Worm (Caenorhabditis elegans) whole organism, L3 larva: ENCODE data around the gene ufd-2.

Experiments used
- R02D3.7 ChIP-seq: fragments of 150-350 bp; optimal IDR thresholded peaks from 2 replicates; lab custom pipeline; 2014; ENCODE audit warnings: missing biosample characterization, missing genetic modification characterization
- aly-2 ChIP-seq: fragments of 150-350 bp; optimal IDR thresholded peaks from 2 replicates; lab custom pipeline; 2014; ENCODE audit warnings: missing biosample characterization, missing genetic modification characterization
- ama-1 ChIP-seq: fragments of 150-350 bp; optimal IDR thresholded peaks from 2 replicates; lab custom pipeline; 2018
- ceh-28 ChIP-seq: fragments of 150-350 bp; optimal IDR thresholded peaks from 2 replicates; lab custom pipeline; 2014; ENCODE audit warnings: missing biosample characterization, missing genetic modification reagents, missing genetic modification characterization
- ceh-82 ChIP-seq: fragments of 150-350 bp; optimal IDR thresholded peaks from 2 replicates; lab custom pipeline; 2014; ENCODE audit warnings: missing biosample characterization, missing genetic modification characterization
- ceh-9 ChIP-seq: sonication (generic microtip); optimal IDR thresholded peaks from 2 replicates; lab custom pipeline; 2018; ENCODE audit warnings: missing biosample characterization, missing genetic modification characterization
- daf-12 ChIP-seq: fragments of 150-350 bp; optimal IDR thresholded peaks from 2 replicates; lab custom pipeline; 2014; ENCODE audit warnings: missing biosample characterization, missing genetic modification reagents, missing genetic modification characterization
- egl-5 ChIP-seq: fragments of 150-350 bp; optimal IDR thresholded peaks from 2 replicates; lab custom pipeline; 2017; ENCODE audit warnings: missing biosample characterization, missing genetic modification reagents, missing genetic modification characterization, inconsistent platforms
- elt-2 ChIP-seq: sonication (generic microtip); optimal IDR thresholded peaks from 2 replicates; lab custom pipeline; 2016; ENCODE audit warnings: missing genetic modification reagents, mild to moderate bottlenecking, missing genetic modification characterization, missing compliant biosample characterization
- elt-3 ChIP-seq, 3 experiments: fragments of 150-350 bp in 1 of 3; sonication (generic microtip) in 2 of 3; optimal IDR thresholded peaks; 2 replicates in 2 of 3; 4 replicates in 1 of 3; lab custom pipeline; 2014 to 2017; ENCODE audit warnings: missing biosample characterization in 3 of 3, missing genetic modification characterization in 3 of 3
- fkh-10 ChIP-seq: sonication (generic microtip); optimal IDR thresholded peaks from 2 replicates; lab custom pipeline; 2017; ENCODE audit warnings: missing biosample characterization, missing genetic modification reagents, missing genetic modification characterization
- fos-1 ChIP-seq: fragments of 150-350 bp; optimal IDR thresholded peaks from 2 replicates; lab custom pipeline; 2014; ENCODE audit warnings: missing biosample characterization, missing genetic modification characterization
- jun-1 ChIP-seq: fragments of 150-350 bp; optimal IDR thresholded peaks from 2 replicates; lab custom pipeline; 2014; ENCODE audit warnings: missing biosample characterization, missing genetic modification reagents, missing genetic modification characterization
- lin-15B ChIP-seq: fragments of 150-350 bp; optimal IDR thresholded peaks from 2 replicates; lab custom pipeline; 2014; ENCODE audit warnings: missing biosample characterization, missing genetic modification characterization
- lin-39 ChIP-seq: fragments of 150-350 bp; optimal IDR thresholded peaks from 2 replicates; lab custom pipeline; 2018; ENCODE audit warnings: missing biosample characterization, missing genetic modification reagents, missing genetic modification characterization
- lsy-12 ChIP-seq: sonication (generic microtip); optimal IDR thresholded peaks from 2 replicates; lab custom pipeline; 2016; ENCODE audit warnings: mild to moderate bottlenecking, missing genetic modification characterization, missing compliant biosample characterization
- mdl-1 ChIP-seq: fragments of 150-350 bp; optimal IDR thresholded peaks from 2 replicates; lab custom pipeline; 2014; ENCODE audit warnings: missing biosample characterization, missing genetic modification characterization
- mml-1 ChIP-seq: fragments of 150-350 bp; sonication (generic microtip); optimal IDR thresholded peaks from 3 replicates; lab custom pipeline; 2014; ENCODE audit warnings: missing biosample characterization, missing genetic modification characterization
- nfya-1 ChIP-seq: sonication (generic microtip); optimal IDR thresholded peaks from 2 replicates; lab custom pipeline; 2017; ENCODE audit warnings: missing genetic modification characterization, mild to moderate bottlenecking, missing compliant biosample characterization, antibody characterized with exemption, moderate library complexity; ENCODE audit not compliant: insufficient read depth
- nhr-11 ChIP-seq: fragments of 150-350 bp; optimal IDR thresholded peaks from 2 replicates; lab custom pipeline; 2014; ENCODE audit warnings: missing biosample characterization, missing genetic modification characterization
- nhr-12 ChIP-seq: fragments of 150-350 bp; optimal IDR thresholded peaks from 2 replicates; lab custom pipeline; 2014; ENCODE audit warnings: missing biosample characterization, missing genetic modification characterization
- nhr-23 ChIP-seq: fragments of 150-350 bp; optimal IDR thresholded peaks from 2 replicates; lab custom pipeline; 2014; ENCODE audit warnings: missing biosample characterization, missing genetic modification reagents, missing genetic modification characterization
- nhr-237 ChIP-seq: fragments of 150-350 bp; optimal IDR thresholded peaks from 2 replicates; lab custom pipeline; 2014; ENCODE audit warnings: missing biosample characterization, missing genetic modification characterization
- nhr-25 ChIP-seq: sonication (generic microtip); optimal IDR thresholded peaks from 2 replicates; lab custom pipeline; 2017; ENCODE audit warnings: missing biosample characterization, missing genetic modification characterization
- nhr-43 ChIP-seq: sonication (generic microtip); optimal IDR thresholded peaks from 2 replicates; lab custom pipeline; 2016; ENCODE audit warnings: mild to moderate bottlenecking, missing genetic modification characterization, missing compliant biosample characterization; ENCODE audit not compliant: poor library complexity, severe bottlenecking
- nhr-76 ChIP-seq: fragments of 150-350 bp; sonication (generic microtip); optimal IDR thresholded peaks from 5 replicates; lab custom pipeline; 2014; ENCODE audit warnings: missing biosample characterization, missing genetic modification characterization
- nhr-77 ChIP-seq: fragments of 150-350 bp; optimal IDR thresholded peaks from 2 replicates; lab custom pipeline; 2014; ENCODE audit warnings: missing biosample characterization, missing genetic modification characterization
- pha-4 ChIP-seq: fragments of 150-350 bp; optimal IDR thresholded peaks from 2 replicates; lab custom pipeline; 2014; ENCODE audit warnings: missing biosample characterization, missing genetic modification reagents, missing genetic modification characterization
- pqm-1 ChIP-seq: fragments of 150-350 bp; optimal IDR thresholded peaks from 2 replicates; lab custom pipeline; 2017; ENCODE audit warnings: missing biosample characterization, missing genetic modification characterization, inconsistent platforms
- sea-2 ChIP-seq: fragments of 150-350 bp; sonication (generic microtip); optimal IDR thresholded peaks from 4 replicates; lab custom pipeline; 2014; ENCODE audit warnings: missing biosample characterization, missing genetic modification reagents, missing genetic modification characterization
- snpc-4 ChIP-seq: fragments of 150-350 bp; optimal IDR thresholded peaks from 2 replicates; lab custom pipeline; 2014; ENCODE audit warnings: missing biosample characterization, missing genetic modification characterization
- tbx-2 ChIP-seq: sonication (generic microtip); optimal IDR thresholded peaks from 2 replicates; lab custom pipeline; 2016; ENCODE audit warnings: mild to moderate bottlenecking, missing genetic modification characterization, missing compliant biosample characterization
- unc-62 ChIP-seq: fragments of 150-350 bp; sonication (generic microtip); optimal IDR thresholded peaks from 4 replicates; lab custom pipeline; 2014; ENCODE audit warnings: missing biosample characterization, missing genetic modification reagents, missing genetic modification characterization
- zag-1 ChIP-seq: fragments of 150-350 bp; optimal IDR thresholded peaks from 2 replicates; lab custom pipeline; 2014; ENCODE audit warnings: missing biosample characterization, missing genetic modification characterization
- ztf-11 ChIP-seq: fragments of 150-350 bp; optimal IDR thresholded peaks from 2 replicates; lab custom pipeline; 2014; ENCODE audit warnings: missing biosample characterization, missing genetic modification characterization
- ztf-4 ChIP-seq: fragments of 150-350 bp; optimal IDR thresholded peaks from 2 replicates; lab custom pipeline; 2014; ENCODE audit warnings: missing biosample characterization, missing genetic modification characterization

ufd-2 gene

DNA sequence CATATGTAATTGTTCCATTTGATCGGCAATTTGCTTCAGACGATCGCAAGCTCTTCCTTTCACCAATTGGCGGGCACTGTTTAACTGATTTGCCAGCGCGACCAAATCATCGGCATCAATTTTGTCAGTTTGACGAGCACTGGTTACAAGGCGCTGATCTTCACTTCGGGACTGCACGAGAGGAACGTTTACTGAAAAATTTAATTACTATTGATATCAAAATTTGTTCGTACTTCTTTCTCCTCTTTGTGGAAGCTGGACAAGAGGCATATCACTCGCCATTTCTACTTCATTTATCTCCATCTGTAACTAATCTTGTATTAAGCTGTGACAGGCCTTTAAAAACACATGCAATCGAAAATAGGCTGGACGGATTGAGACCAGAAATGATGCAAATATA lies 24.7 kb upstream of the ufd-2 start, which contains the start of gene C08B11.9:
C08B11.9 (minus strand) TSS at position 307 of the 400 bp plus-strand sequence.
- no peak for TF ChIP-seq unc-62 (GFP tag; lab: Kevin White, UChicago)
- TF ChIP-seq elt-3 (tag; optimal IDR thresholded peaks at IDR 0.05; lab: Kevin White, UChicago): no peak
- no peak for TF ChIP-seq egl-5 (tag; lab: Kevin White, UChicago)
- no peak for TF ChIP-seq fos-1 (tag; lab: Kevin White, UChicago)
- TF ChIP-seq ceh-28 (tag; lab: Kevin White, UChicago): no peak

DNA sequence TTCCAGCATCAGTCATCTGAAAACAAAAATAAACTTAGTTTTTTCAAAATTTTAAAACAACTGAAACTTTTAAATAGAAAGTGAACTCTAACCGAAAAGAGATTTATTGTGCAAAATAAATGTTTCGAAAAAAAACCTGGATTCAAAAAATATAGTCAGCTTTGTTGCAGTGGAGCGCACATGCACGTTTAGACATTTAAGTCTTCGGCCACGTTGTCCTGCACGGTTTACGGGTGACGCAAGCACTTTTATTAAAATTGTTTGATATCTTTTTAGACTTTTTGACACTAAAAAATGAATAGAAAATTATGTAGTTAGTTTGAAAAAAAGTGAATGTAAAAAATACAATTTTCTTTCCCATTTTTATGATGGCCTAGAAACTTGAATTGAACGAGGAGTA lies 23.1 kb upstream of the ufd-2 start, which contains the start of the genes ubh-4 and algn-6:
ubh-4 (minus strand) TSS at position 182 of the 400 bp plus-strand sequence.
algn-6 (plus strand) TSS at position 387 of the 400 bp plus-strand sequence.
- TF ChIP-seq pha-4 (tag; lab: Kevin White, UChicago) (peak; percentile 78), elt-2 (peak; percentile 34), nhr-23 (peak; percentile 50), nhr-25 (tag; lab: Kevin White, UChicago) (peak; percentile 43), nhr-43 (tag; lab: Kevin White, UChicago) (peak; percentile 75), fkh-10 (GFP tag; lab: Kevin White, UChicago) (no peak), nhr-12 (tag; lab: Kevin White, UChicago) (no peak), pqm-1 (tag; lab: Kevin White, UChicago) (peak; percentile 15), unc-62 (GFP tag; lab: Kevin White, UChicago) (no peak), lin-15B (peak; percentile 89), snpc-4 (tag; lab: Kevin White, UChicago) (peak; percentile 75), ceh-82 (no peak), nfya-1 (tag; lab: Kevin White, UChicago) (peak; percentile 72), ama-1 (lab: Kevin White, UChicago) (no peak), zag-1 (tag; lab: Kevin White, UChicago) (no peak), lin-39 (tag; lab: Kevin White, UChicago) (no peak), R02D3.7 (no peak)

DNA sequence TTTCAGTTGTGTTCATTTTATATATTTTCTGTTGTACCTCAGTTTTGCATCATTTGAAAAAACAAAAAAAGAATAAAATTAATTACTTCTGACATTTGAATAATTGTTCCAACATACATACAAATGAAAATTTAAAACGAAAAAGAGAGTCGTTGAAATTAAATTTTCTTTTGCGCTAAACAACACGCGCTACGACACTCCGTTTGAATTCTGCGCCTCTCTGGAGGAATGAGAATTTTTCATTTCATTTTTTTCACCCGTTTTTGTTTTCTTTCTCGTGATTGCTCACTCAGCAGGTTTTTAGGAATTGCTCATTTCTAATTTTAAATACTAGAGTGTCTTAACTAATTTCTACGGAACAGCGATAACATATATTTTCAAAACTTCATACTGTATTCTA lies 20.9 kb upstream of the ufd-2 start:
- no peak for TF ChIP-seq ztf-4
- peak; percentile 79 for TF ChIP-seq pha-4 (tag; lab: Kevin White, UChicago)
- TF ChIP-seq lin-15B: peak; percentile 84
- TF ChIP-seq nhr-23: peak; percentile 28
- no peak for TF ChIP-seq R02D3.7
- TF ChIP-seq snpc-4 (tag; lab: Kevin White, UChicago): peak; percentile 29
- no peak for TF ChIP-seq nhr-12 (tag; lab: Kevin White, UChicago)
- no peak for TF ChIP-seq daf-12 (tag; lab: Kevin White, UChicago)
- peak; percentile 26 for TF ChIP-seq egl-5 (tag; lab: Kevin White, UChicago)
- no peak for TF ChIP-seq nhr-76
- peak; percentile 53 for TF ChIP-seq nfya-1 (tag; lab: Kevin White, UChicago)

DNA sequence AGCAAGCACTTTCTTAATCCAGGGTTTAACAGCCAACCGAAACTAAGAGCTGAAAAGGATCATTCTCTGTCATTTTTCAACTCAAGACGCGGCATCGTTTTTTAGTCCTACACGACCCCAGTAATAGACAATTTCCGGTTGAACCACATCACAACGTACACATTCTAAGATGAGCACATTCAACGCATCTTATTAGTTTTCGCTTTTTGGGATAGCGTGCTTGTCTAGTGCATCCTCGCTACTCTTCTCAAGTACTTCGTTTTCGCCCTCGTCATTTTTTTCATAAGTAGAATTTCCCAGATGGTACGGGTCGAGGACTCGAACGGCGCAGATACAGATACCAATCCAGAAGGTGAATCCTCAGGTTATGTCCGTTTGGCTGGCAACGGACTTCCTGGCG lies 20.3 kb upstream of the ufd-2 start, which contains the start of gene T05H10.1:
T05H10.1 (plus strand) TSS at position 301 of the 400 bp plus-strand sequence.
- TF ChIP-seq nhr-77 (tag; lab: Kevin White, UChicago) (no peak), tbx-2 (tag; lab: Kevin White, UChicago) (no peak), lin-39 (tag; lab: Kevin White, UChicago) (peak; percentile 36)

DNA sequence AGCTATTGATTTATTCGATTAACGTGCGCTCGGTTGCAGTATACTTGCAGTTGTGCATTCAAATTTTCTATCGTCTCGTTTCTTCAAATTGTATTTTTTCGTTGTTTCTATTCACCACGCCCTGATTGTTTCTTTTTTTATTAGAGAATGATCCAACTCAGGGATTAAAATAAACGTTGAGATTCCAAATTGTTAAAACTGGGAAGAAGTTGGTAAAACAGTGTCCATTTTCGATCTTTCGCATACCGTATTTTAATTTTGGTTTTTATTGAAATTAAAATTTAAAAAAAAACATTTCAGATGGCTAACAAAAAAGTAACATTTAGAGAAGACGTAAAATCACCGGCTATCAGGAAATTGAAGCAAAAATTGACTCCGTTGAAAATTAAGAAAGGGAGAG lies 15.3 kb upstream of the ufd-2 start, which contains the start of gene apn-1:
apn-1 (plus strand) TSS at position 301 of the 400 bp plus-strand sequence.
- no peak for TF ChIP-seq mml-1 (tag; lab: Kevin White, UChicago)
- TF ChIP-seq zag-1 (tag; lab: Kevin White, UChicago): no peak
- no peak for TF ChIP-seq daf-12 (tag; lab: Kevin White, UChicago)
- TF ChIP-seq nhr-23: no peak
- no peak for TF ChIP-seq nhr-77 (tag; lab: Kevin White, UChicago)
- TF ChIP-seq fos-1 (tag; lab: Kevin White, UChicago): no peak

DNA sequence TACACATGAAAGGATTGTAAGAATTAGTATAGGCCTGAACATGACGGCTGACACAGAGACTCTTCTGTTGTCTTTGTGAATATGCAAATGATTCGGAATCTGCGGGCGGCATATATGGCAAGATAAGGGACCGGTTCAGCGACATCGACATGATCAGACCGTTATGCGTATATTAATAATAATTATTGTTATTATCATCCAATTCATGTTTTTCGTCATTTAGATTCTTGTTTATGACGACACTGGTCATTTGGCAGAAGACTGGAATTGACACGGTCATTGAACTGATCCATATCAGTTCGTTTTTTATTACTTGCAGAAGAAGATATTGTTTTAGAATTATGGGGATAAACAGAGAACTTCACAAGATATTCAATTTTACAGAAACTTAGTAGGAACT lies 12.1 kb upstream of the ufd-2 start, which contains the start of gene mtre-1:
mtre-1 (minus strand) TSS at position 101 of the 400 bp plus-strand sequence.
- TF ChIP-seq nhr-237 (no peak), mdl-1 (tag; lab: Kevin White, UChicago) (no peak), sea-2 (GFP tag; lab: Kevin White, UChicago) (no peak), aly-2 (tag; lab: Kevin White, UChicago) (no peak), nhr-11 (tag; lab: Kevin White, UChicago) (no peak), mml-1 (tag; lab: Kevin White, UChicago) (no peak), jun-1 (no peak), ztf-11 (no peak), nfya-1 (tag; lab: Kevin White, UChicago) (no peak), ama-1 (lab: Kevin White, UChicago) (no peak), unc-62 (GFP tag; lab: Kevin White, UChicago) (no peak), nhr-23 (no peak), ceh-9 (tag; lab: Kevin White, UChicago) (no peak), tbx-2 (tag; lab: Kevin White, UChicago) (no peak), pha-4 (tag; lab: Kevin White, UChicago) (no peak), nhr-76 (no peak), nhr-12 (tag; lab: Kevin White, UChicago) (no peak), lsy-12 (tag; lab: Kevin White, UChicago) (no peak)
